Fruit fly (Drosophila melanogaster) whole organism, embryonic: ENCODE measurements around the gene Nadsyn.
A peak's percentile ranks its signal among the peaks of the same experiment; 100 is the strongest.

ENCODE experiments used
- Bgb ChIP-seq: fragments of 200-800 bp; sonication (Bioruptor generic); IDR thresholded peaks from 2 replicates; pipeline ENCODE4 v1.3.6; 2022; ENCODE audit warnings: missing biosample characterization, missing genetic modification characterization; ENCODE audit not compliant: partially characterized antibody
- Bteb2 ChIP-seq: fragments of 200-800 bp; sonication (Bioruptor generic); optimal IDR thresholded peaks from 2 replicates; lab custom pipeline; 2016; ENCODE audit warnings: missing biosample characterization, missing genetic modification characterization
- CG10654 ChIP-seq: fragments of 200-800 bp; sonication (Bioruptor generic); optimal IDR thresholded peaks from 2 replicates; lab custom pipeline; 2016; ENCODE audit warnings: missing biosample characterization, missing genetic modification characterization
- CG11093 ChIP-seq: fragments of 200-800 bp; sonication (Bioruptor generic); IDR thresholded peaks from 3 replicates; pipeline ENCODE4 v1.3.6; 2022; ENCODE audit warnings: missing biosample characterization, missing genetic modification characterization
- CG12744 ChIP-seq: fragments of 200-800 bp; sonication (Bioruptor generic); optimal IDR thresholded peaks from 2 replicates; lab custom pipeline; 2016; ENCODE audit warnings: missing biosample characterization, missing genetic modification characterization
- CG15601 ChIP-seq: fragments of 200-800 bp; sonication (Bioruptor generic); optimal IDR thresholded peaks from 3 replicates; lab custom pipeline; 2019; ENCODE audit warnings: missing biosample characterization, mild to moderate bottlenecking, missing genetic modification characterization, moderate library complexity
- CG1647 ChIP-seq: fragments of 200-800 bp; sonication (Bioruptor generic); optimal IDR thresholded peaks from 3 replicates; lab custom pipeline; 2016; ENCODE audit warnings: missing biosample characterization, missing genetic modification characterization
- CG18599 ChIP-seq: fragments of 200-800 bp; sonication (Bioruptor generic); optimal IDR thresholded peaks from 3 replicates; lab custom pipeline; 2017; ENCODE audit warnings: missing biosample characterization, missing genetic modification characterization, mild to moderate bottlenecking, moderate library complexity, missing genetic modification reagents
- CG3065 ChIP-seq: fragments of 200-800 bp; sonication (Bioruptor generic); optimal IDR thresholded peaks from 2 replicates; lab custom pipeline; 2016; ENCODE audit warnings: missing biosample characterization, missing genetic modification characterization
- CG31365 ChIP-seq: fragments of 200-800 bp; sonication (Bioruptor generic); optimal IDR thresholded peaks from 2 replicates; lab custom pipeline; 2018; ENCODE audit warnings: missing biosample characterization, mild to moderate bottlenecking, missing genetic modification characterization
- CG3847 ChIP-seq: fragments of 200-800 bp; sonication (Bioruptor generic); IDR thresholded peaks from 2 replicates; pipeline ENCODE4 v1.3.6; 2022; ENCODE audit warnings: missing biosample characterization, missing genetic modification characterization
- CG4328 ChIP-seq: fragments of 200-800 bp; sonication (Bioruptor generic); optimal IDR thresholded peaks from 3 replicates; lab custom pipeline; 2017; ENCODE audit warnings: missing biosample characterization, missing genetic modification reagents, missing genetic modification characterization
- CG6689 ChIP-seq: fragments of 200-800 bp; sonication (Bioruptor generic); IDR thresholded peaks from 2 replicates; pipeline ENCODE4 v1.3.6; 2022; ENCODE audit warnings: missing biosample characterization, missing genetic modification characterization
- CG7556 ChIP-seq: fragments of 200-800 bp; sonication (Bioruptor generic); optimal IDR thresholded peaks from 2 replicates; lab custom pipeline; 2017; ENCODE audit warnings: missing biosample characterization, mild to moderate bottlenecking, missing genetic modification characterization
- CG7745 ChIP-seq: fragments of 200-800 bp; sonication (Bioruptor generic); optimal IDR thresholded peaks from 2 replicates; lab custom pipeline; 2018; ENCODE audit warnings: missing biosample characterization, mild to moderate bottlenecking, missing genetic modification characterization, moderate library complexity
- CG7963 ChIP-seq: fragments of 200-800 bp; sonication (Bioruptor generic); IDR thresholded peaks from 3 replicates; pipeline ENCODE4 v1.3.6; 2022; ENCODE audit warnings: missing biosample characterization, missing genetic modification characterization; ENCODE audit not compliant: partially characterized antibody
- CG7987 ChIP-seq: fragments of 200-800 bp; sonication (Bioruptor generic); optimal IDR thresholded peaks from 2 replicates; lab custom pipeline; 2018; ENCODE audit warnings: missing biosample characterization, mild to moderate bottlenecking, missing genetic modification characterization, moderate library complexity
- CG8359 ChIP-seq: fragments of 200-800 bp; sonication (Bioruptor generic); optimal IDR thresholded peaks from 2 replicates; lab custom pipeline; 2017; ENCODE audit warnings: missing biosample characterization, mild to moderate bottlenecking, missing genetic modification characterization, borderline replicate concordance
- CG8388 ChIP-seq: fragments of 200-800 bp; sonication (Bioruptor generic); optimal IDR thresholded peaks from 2 replicates; lab custom pipeline; 2019; ENCODE audit warnings: missing biosample characterization, mild to moderate bottlenecking, missing genetic modification characterization, moderate library complexity
- CG9727 ChIP-seq: fragments of 200-800 bp; sonication (Bioruptor generic); optimal IDR thresholded peaks from 3 replicates; lab custom pipeline; 2017; ENCODE audit warnings: missing biosample characterization, mild to moderate bottlenecking, missing genetic modification characterization
- CkIIα-i1 ChIP-seq: fragments of 200-800 bp; sonication (Bioruptor generic); IDR thresholded peaks from 2 replicates; pipeline ENCODE4 v1.3.6; 2022; ENCODE audit warnings: missing biosample characterization, missing genetic modification characterization
- Doc2 ChIP-seq: fragments of 200-800 bp; sonication (Bioruptor generic); IDR thresholded peaks from 2 replicates; pipeline ENCODE4 v1.3.6; 2022; ENCODE audit warnings: missing biosample characterization, missing genetic modification characterization
- Dp ChIP-seq: fragments of 200-800 bp; sonication (Bioruptor generic); optimal IDR thresholded peaks from 2 replicates; lab custom pipeline; 2018; ENCODE audit warnings: missing biosample characterization, mild to moderate bottlenecking, missing genetic modification characterization, moderate library complexity
- Drgx ChIP-seq: fragments of 200-800 bp; sonication (Bioruptor generic); IDR thresholded peaks from 2 replicates; pipeline ENCODE4 v1.3.6; 2022; ENCODE audit warnings: missing biosample characterization, missing genetic modification characterization
- E2f1 ChIP-seq: fragments of 200-800 bp; sonication (Bioruptor generic); IDR thresholded peaks from 2 replicates; pipeline ENCODE4 v1.3.6; 2022; ENCODE audit warnings: missing biosample characterization, missing genetic modification characterization
- Ets65A ChIP-seq: fragments of 200-800 bp; sonication (Bioruptor generic); peaks from one replicate; lab custom pipeline; 2016; ENCODE audit warnings: missing biosample characterization, missing genetic modification characterization
- Hmx ChIP-seq: fragments of 200-800 bp; sonication (Bioruptor generic); optimal IDR thresholded peaks from 2 replicates; lab custom pipeline; 2016; ENCODE audit warnings: missing biosample characterization, missing genetic modification characterization
- Max ChIP-seq: fragments of 200-800 bp; sonication (Bioruptor generic); optimal IDR thresholded peaks from 2 replicates; lab custom pipeline; 2016; ENCODE audit warnings: missing biosample characterization, mild to moderate bottlenecking, missing genetic modification characterization
- Nf-YB ChIP-seq: fragments of 200-800 bp; sonication (Bioruptor generic); optimal IDR thresholded peaks from 3 replicates; lab custom pipeline; 2019; ENCODE audit warnings: missing biosample characterization, mild to moderate bottlenecking, missing genetic modification characterization, moderate library complexity
- Scr ChIP-seq: fragments of 200-800 bp; sonication (Bioruptor generic); IDR thresholded peaks from 2 replicates; pipeline ENCODE4 v1.3.6; 2022; ENCODE audit warnings: missing biosample characterization, missing genetic modification characterization; ENCODE audit not compliant: partially characterized antibody
- ab ChIP-seq: fragments of 200-800 bp; sonication (Bioruptor generic); optimal IDR thresholded peaks from 2 replicates; lab custom pipeline; 2016; ENCODE audit warnings: missing biosample characterization, missing genetic modification characterization
- ash1 ChIP-seq: fragments of 200-800 bp; sonication (Bioruptor generic); optimal IDR thresholded peaks from 2 replicates; lab custom pipeline; 2018; ENCODE audit warnings: missing biosample characterization, mild to moderate bottlenecking, missing genetic modification characterization
- cato ChIP-seq: fragments of 200-800 bp; sonication (Bioruptor generic); optimal IDR thresholded peaks from 2 replicates; lab custom pipeline; 2016; ENCODE audit warnings: missing biosample characterization, missing genetic modification characterization, borderline replicate concordance
- ci ChIP-seq: fragments of 200-800 bp; sonication (Bioruptor generic); IDR thresholded peaks from 3 replicates; pipeline ENCODE4 v1.3.6; 2022; ENCODE audit warnings: missing biosample characterization, missing genetic modification characterization
- danr ChIP-seq: fragments of 200-800 bp; sonication (Bioruptor generic); IDR thresholded peaks from 2 replicates; pipeline ENCODE4 v1.3.6; 2022; ENCODE audit warnings: missing biosample characterization, missing genetic modification characterization
- dimm ChIP-seq: fragments of 200-800 bp; sonication (Bioruptor generic); IDR thresholded peaks from 2 replicates; pipeline ENCODE4 v1.3.6; 2022; ENCODE audit warnings: missing biosample characterization, missing genetic modification characterization
- dmrt11E ChIP-seq: fragments of 200-800 bp; sonication (Bioruptor generic); optimal IDR thresholded peaks from 3 replicates; lab custom pipeline; 2018; ENCODE audit warnings: missing biosample characterization, mild to moderate bottlenecking, missing genetic modification characterization, moderate library complexity
- dysf ChIP-seq: fragments of 200-800 bp; sonication (Bioruptor generic); IDR thresholded peaks from 3 replicates; pipeline ENCODE4 v1.3.6; 2022; ENCODE audit warnings: missing biosample characterization, missing genetic modification characterization
- emc ChIP-seq: fragments of 200-800 bp; sonication (Bioruptor generic); optimal IDR thresholded peaks from 2 replicates; lab custom pipeline; 2016; ENCODE audit warnings: missing biosample characterization, missing genetic modification characterization
- ewg ChIP-seq: fragments of 200-800 bp; sonication (Bioruptor generic); optimal IDR thresholded peaks from 3 replicates; lab custom pipeline; 2017; ENCODE audit warnings: mild to moderate bottlenecking, missing biosample characterization, missing genetic modification reagents, missing genetic modification characterization
- gt ChIP-seq: fragments of 200-800 bp; sonication (Bioruptor generic); IDR thresholded peaks from 2 replicates; pipeline ENCODE4 v1.3.6; 2022; ENCODE audit warnings: missing biosample characterization, missing genetic modification characterization
- hb ChIP-seq: fragments of 200-800 bp; sonication (Bioruptor generic); IDR thresholded peaks from 3 replicates; pipeline ENCODE4 v1.3.6; 2022; ENCODE audit warnings: missing biosample characterization, missing genetic modification characterization; ENCODE audit not compliant: partially characterized antibody
- ind ChIP-seq: fragments of 200-800 bp; sonication (Bioruptor generic); optimal IDR thresholded peaks from 3 replicates; lab custom pipeline; 2016; ENCODE audit warnings: missing biosample characterization, missing genetic modification characterization
- oc ChIP-seq: fragments of 200-800 bp; sonication (Bioruptor generic); optimal IDR thresholded peaks from 2 replicates; lab custom pipeline; 2018; ENCODE audit warnings: missing biosample characterization, mild to moderate bottlenecking, missing genetic modification characterization, moderate library complexity
- sd ChIP-seq: fragments of 200-800 bp; sonication (Bioruptor generic); optimal IDR thresholded peaks from 3 replicates; lab custom pipeline; 2018; ENCODE audit warnings: missing biosample characterization, mild to moderate bottlenecking, missing genetic modification characterization, moderate library complexity
- slou ChIP-seq: fragments of 200-800 bp; sonication (Bioruptor generic); optimal IDR thresholded peaks from 3 replicates; lab custom pipeline; 2016; ENCODE audit warnings: missing biosample characterization, missing genetic modification characterization
- zen ChIP-seq: fragments of 200-800 bp; sonication (Bioruptor generic); optimal IDR thresholded peaks from 3 replicates; lab custom pipeline; 2018; ENCODE audit warnings: missing biosample characterization, mild to moderate bottlenecking, missing genetic modification characterization, moderate library complexity
- zen2 ChIP-seq: fragments of 200-800 bp; sonication (Bioruptor generic); IDR thresholded peaks from 3 replicates; pipeline ENCODE4 v1.3.6; 2022; ENCODE audit warnings: missing biosample characterization, missing genetic modification characterization; ENCODE audit not compliant: partially characterized antibody
- zfh1 ChIP-seq: fragments of 200-800 bp; sonication (Bioruptor generic); IDR thresholded peaks from 3 replicates; pipeline ENCODE4 v1.3.6; 2022; ENCODE audit warnings: missing biosample characterization, missing genetic modification characterization

Gene Nadsyn

dm6 chrX:13639998-13640691 lies 77.9 kb downstream of the Nadsyn start (continued):
- TF ChIP-seq CkIIα-i1 (GFP tag; lab: Robert Waterston, UW) (peak; percentile 96), zen2 (GFP tag; lab: Robert Waterston, UW) (no peak), CG18599 (GFP tag; lab: Kevin White, UChicago) (peak; percentile 99), ab (peak; percentile 95), Bteb2 (GFP tag; lab: Kevin White, UChicago) (peak; percentile 98), CG1647 (peak; percentile 98), ind (GFP tag; lab: Kevin White, UChicago) (peak; percentile 99), sd (tag; lab: Kevin White, UChicago) (peak; percentile 98), CG15601 (peak; percentile 97), CG9727 (GFP tag; lab: Kevin White, UChicago) (peak; percentile 97), emc (GFP tag; lab: Kevin White, UChicago) (peak; percentile 96), CG3065 (GFP tag; lab: Kevin White, UChicago) (peak; percentile 96), cato (peak; percentile 98), danr (peak; percentile 98), Max (GFP tag; lab: Kevin White, UChicago) (peak; percentile 98), CG7745 (tag; lab: Kevin White, UChicago) (peak; percentile 74), Doc2 (GFP tag; lab: Robert Waterston, UW) (peak; percentile 96), zfh1 (peak; percentile 99), CG11093 (GFP tag; lab: Robert Waterston, UW) (peak; percentile 98), dysf (GFP tag; lab: Robert Waterston, UW) (peak; percentile 99), CG7987 (GFP tag; lab: Kevin White, UChicago) (peak; percentile 96), CG8388 (GFP tag; lab: Kevin White, UChicago) (peak; percentile 97), CG6689 (GFP tag; lab: Robert Waterston, UW) (peak; percentile 99), ewg (GFP tag; lab: Kevin White, UChicago) (peak; percentile 96), Scr (peak; percentile 55), E2f1 (GFP tag; lab: Robert Waterston, UW) (peak; percentile 99), ci (peak; percentile 99), slou (peak; percentile 96), CG31365 (tag; lab: Kevin White, UChicago) (peak; percentile 94), oc (tag; lab: Kevin White, UChicago) (peak; percentile 99), CG7963 (GFP tag; lab: Robert Waterston, UW) (peak; percentile 77; the same call in 2 of the 3 replicates), CG7556 (peak; percentile 98), dmrt11E (tag; lab: Kevin White, UChicago) (peak; percentile 93), zen (tag; lab: Kevin White, UChicago) (peak; percentile 95), ash1 (peak; percentile 89), Bgb (peak; percentile 66), hb (peak; percentile 78; the same call in 1 of the 3 replicates), dimm (GFP tag; lab: Robert Waterston, UW) (peak; percentile 97), gt (GFP tag; lab: Robert Waterston, UW) (peak; percentile 96), CG10654 (peak; percentile 99), Ets65A (GFP tag; lab: Kevin White, UChicago) (peak; percentile 100), CG4328 (peak; percentile 97), Hmx (GFP tag; lab: Kevin White, UChicago) (peak; percentile 92), CG8359 (GFP tag; lab: Kevin White, UChicago) (peak; percentile 93), Drgx (GFP tag; lab: Robert Waterston, UW) (peak; percentile 99), CG12744 (peak; percentile 98), Nf-YB (GFP tag; lab: Kevin White, UChicago) (peak; percentile 95), CG3847 (GFP tag; lab: Robert Waterston, UW) (peak; percentile 99), Dp (GFP tag; lab: Kevin White, UChicago) (peak; percentile 33)
